Worm (Caenorhabditis elegans): ENCODE measurements around the gene nhr-6.
A peak's percentile ranks its signal among the peaks of the same experiment; 100 is the strongest.

The nhr-6 gene

ce11 chrIII:3573281-3573680 lies at the start of gene nhr-6:
TSS of gene nhr-6 (plus strand) at chrIII:3573581.
- no peak for TF ChIP-seq tlf-1 (GFP tag; optimal IDR thresholded peaks at IDR 0.05)
- no peak for TF ChIP-seq F37B4.10 (GFP tag; IDR thresholded peaks at IDR 0.05)
- no peak for TF ChIP-seq rcor-1 (GFP tag; IDR thresholded peaks at IDR 0.05)

- no peak for TF ChIP-seq F52B5.7 (tag; optimal IDR thresholded peaks at IDR 0.05)
- no peak for TF ChIP-seq F23B12.7 (tag; optimal IDR thresholded peaks at IDR 0.05; ENCODE audit: insufficient read depth)
- no peak for TF ChIP-seq Y56A3A.18 (GFP tag; IDR thresholded peaks at IDR 0.05)
- TF ChIP-seq repo-1 (tag; optimal IDR thresholded peaks at IDR 0.05), result no peak
- no peak for TF ChIP-seq him-1 (tag; optimal IDR thresholded peaks at IDR 0.05)
- TF ChIP-seq Y95B8A.8 (GFP tag; IDR thresholded peaks at IDR 0.05), result no peak
- no peak for TF ChIP-seq nfya-1 (tag; optimal IDR thresholded peaks at IDR 0.05; ENCODE audit: borderline replicate concordance, insufficient read depth)
- TF ChIP-seq akir-1 (GFP tag; optimal IDR thresholded peaks at IDR 0.05), result no peak
- no peak for TF ChIP-seq lin-26 (GFP tag; IDR thresholded peaks at IDR 0.05)
- TF ChIP-seq nfya-2 (GFP tag; IDR thresholded peaks at IDR 0.05), result no peak
- no peak for TF ChIP-seq dpff-1 (tag; optimal IDR thresholded peaks at IDR 0.05)
- no peak for TF ChIP-seq pbrm-1 (GFP tag; IDR thresholded peaks at IDR 0.05)
These were observed 45.0 kb upstream of the nhr-6 start, which contains the start of gene rpl-37 for ce11 chrIII:3528342-3528741. TSS of gene rpl-37 (plus strand) at chrIII:3528642.

ce11 chrIII:3529744-3530208 lies 43.6 kb upstream of the nhr-6 start, which contains the start of gene pitp-1:
TSS of gene pitp-1 (minus strand) at chrIII:3529794.
- TF ChIP-seq unc-62 (GFP tag; optimal IDR thresholded peaks at IDR 0.05), result peak; percentile 41
- no peak for TF ChIP-seq pbrm-1 (GFP tag; IDR thresholded peaks at IDR 0.05)
- peak; percentile 75 for TF ChIP-seq nhr-80 (tag; optimal IDR thresholded peaks at IDR 0.05)

ce11 chrIII:3532035-3532434 lies 41.3 kb upstream of the nhr-6 start:
- TF ChIP-seq F22D6.2 (tag; optimal IDR thresholded peaks at IDR 0.05) (no peak), C06A6.2 (GFP tag; conservative IDR thresholded peaks at IDR 0.05) (no peak), ZK185.1 (tag; optimal IDR thresholded peaks at IDR 0.05; ENCODE audit: poor library complexity, severe bottlenecking) (no peak), nhr-27 (tag; optimal IDR thresholded peaks at IDR 0.05) (no peak), nhr-90 (tag; optimal IDR thresholded peaks at IDR 0.05) (no peak), F39B2.1 (GFP tag; IDR thresholded peaks at IDR 0.05) (no peak), unc-62 (GFP tag; optimal IDR thresholded peaks at IDR 0.05) (peak; percentile 55), F10E7.11 (tag; optimal IDR thresholded peaks at IDR 0.05) (no peak), unc-130 (GFP tag; optimal IDR thresholded peaks at IDR 0.05) (no peak), ceh-79 (tag; optimal IDR thresholded peaks at IDR 0.05) (no peak), lin-26 (GFP tag; IDR thresholded peaks at IDR 0.05) (no peak; the same call in 1 of the 2 replicates), B0035.1 (tag; optimal IDR thresholded peaks at IDR 0.05) (no peak), efl-1 (GFP tag; optimal IDR thresholded peaks at IDR 0.05) (no peak), F23B12.7 (tag; optimal IDR thresholded peaks at IDR 0.05; ENCODE audit: insufficient read depth) (no peak), T26A5.8 (tag; optimal IDR thresholded peaks at IDR 0.05) (no peak), lir-1 (GFP tag; conservative IDR thresholded peaks at IDR 0.05) (no peak), madf-6 (GFP tag; IDR thresholded peaks at IDR 0.05) (no peak), nhr-80 (tag; optimal IDR thresholded peaks at IDR 0.05) (no peak), Y56A3A.18 (GFP tag; IDR thresholded peaks at IDR 0.05) (no peak), cebp-1 (GFP tag; IDR thresholded peaks at IDR 0.05) (no peak), cebp-1 (tag; optimal IDR thresholded peaks at IDR 0.05) (peak; percentile 40), attf-5 (GFP tag; optimal IDR thresholded peaks at IDR 0.05) (peak; percentile 28), Y95B8A.8 (GFP tag; IDR thresholded peaks at IDR 0.05) (no peak), mel-28 (tag; optimal IDR thresholded peaks at IDR 0.05; ENCODE audit: borderline replicate concordance) (no peak), zfh-2 (GFP tag; conservative IDR thresholded peaks at IDR 0.05) (peak; percentile 46; the same call in 1 of the 2 replicates), gei-17 (GFP tag; optimal IDR thresholded peaks at IDR 0.05) (no peak), F49E8.2 (tag; optimal IDR thresholded peaks at IDR 0.05; ENCODE audit: insufficient read depth) (no peak), hmg-20 (GFP tag; IDR thresholded peaks at IDR 0.05) (no peak), B0019.2 (GFP tag; conservative IDR thresholded peaks at IDR 0.05) (no peak), mxl-1 (tag; optimal IDR thresholded peaks at IDR 0.05) (no peak), nfyb-1 (GFP tag; IDR thresholded peaks at IDR 0.05) (0 out of 2 replicates have a peak, but pooled peaks have one; percentile 19), K11D2.4 (GFP tag; IDR thresholded peaks at IDR 0.05) (no peak), nfya-1 (tag; optimal IDR thresholded peaks at IDR 0.05; ENCODE audit: borderline replicate concordance, insufficient read depth) (no peak)

Measured in whole organism, young adult.